Worm (Caenorhabditis elegans): ENCODE data around the gene nhr-219.

DNA sequence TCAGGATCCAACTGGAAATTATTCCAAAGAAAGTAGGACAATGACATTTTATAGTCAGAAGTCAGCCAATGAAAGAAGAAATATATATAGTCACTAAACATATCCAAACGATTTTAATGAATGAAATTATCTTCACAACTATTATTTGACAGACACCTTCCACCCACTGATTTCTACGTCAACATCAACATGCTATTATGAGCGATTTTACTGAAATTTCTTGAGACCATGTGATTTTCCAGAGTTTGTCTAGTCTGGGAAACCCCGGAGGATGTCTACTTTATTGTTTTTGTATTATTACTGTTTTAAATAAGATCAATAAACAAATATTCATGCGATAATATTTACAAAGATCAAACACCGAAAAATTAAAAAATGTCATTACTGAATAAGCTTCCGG, 49.6 kb upstream of the nhr-219 start, which contains the start of gene srt-18:
- TF ChIP-seq mab-5 (tag; optimal IDR thresholded peaks at IDR 0.05), result no peak
- no peak for TF ChIP-seq lsy-2 (tag; optimal IDR thresholded peaks at IDR 0.05)
- no peak for TF ChIP-seq ztf-11 (tag; optimal IDR thresholded peaks at IDR 0.05)
- TF ChIP-seq ceh-82 (tag; optimal IDR thresholded peaks at IDR 0.05), result no peak
- TF ChIP-seq unc-62 (GFP tag; optimal IDR thresholded peaks at IDR 0.05), result no peak
- TF ChIP-seq mbf-1 (tag; optimal IDR thresholded peaks at IDR 0.05), result no peak
- TF ChIP-seq nhr-21 (tag; optimal IDR thresholded peaks at IDR 0.05), result no peak
- no peak for TF ChIP-seq lin-11 (tag; optimal IDR thresholded peaks at IDR 0.05)
- no peak for TF ChIP-seq unc-39 (tag; optimal IDR thresholded peaks at IDR 0.05)
- TF ChIP-seq dmd-4 (tag; optimal IDR thresholded peaks at IDR 0.05), result no peak
- TF ChIP-seq lin-39 (tag; optimal IDR thresholded peaks at IDR 0.05), result no peak
- TF ChIP-seq egl-27 (tag; optimal IDR thresholded peaks at IDR 0.05), result no peak
- TF ChIP-seq ama-1 (optimal IDR thresholded peaks at IDR 0.05), result no peak
